Worm (Caenorhabditis elegans) whole organism, late embryonic: ENCODE data around the gene F25B3.2.

Experiments used
- C08G9.2 ChIP-seq: sonication (generic microtip); optimal IDR thresholded peaks from 2 replicates; lab custom pipeline; 2016; ENCODE audit warnings: mild to moderate bottlenecking, missing genetic modification characterization, moderate library complexity, missing compliant biosample characterization
- dmd-4 ChIP-seq: sonication (generic microtip); optimal IDR thresholded peaks from 2 replicates; lab custom pipeline; 2016; ENCODE audit warnings: borderline replicate concordance, missing genetic modification characterization, missing compliant biosample characterization
- pqm-1 ChIP-seq: sonication (generic microtip); optimal IDR thresholded peaks from 2 replicates; lab custom pipeline; 2016; ENCODE audit warnings: missing genetic modification characterization, missing compliant biosample characterization
- unc-55 ChIP-seq: sonication (generic microtip); optimal IDR thresholded peaks from 2 replicates; lab custom pipeline; 2017; ENCODE audit warnings: missing biosample characterization, missing genetic modification reagents, missing genetic modification characterization

- no peak for TF ChIP-seq dmd-4 (tag; lab: Kevin White, UChicago)
- TF ChIP-seq pqm-1 (tag; lab: Kevin White, UChicago), result no peak
- TF ChIP-seq unc-55, result no peak
- TF ChIP-seq C08G9.2 (tag; lab: Kevin White, UChicago), result peak; percentile 73
Measured at ce11 chrV:9536505-9536904, 40.6 kb upstream of the F25B3.2 start, which contains the start of gene C50F4.4.
